Fruit fly (Drosophila melanogaster): Measurements from ENCODE around the gene wts.

wts gene

DNA sequence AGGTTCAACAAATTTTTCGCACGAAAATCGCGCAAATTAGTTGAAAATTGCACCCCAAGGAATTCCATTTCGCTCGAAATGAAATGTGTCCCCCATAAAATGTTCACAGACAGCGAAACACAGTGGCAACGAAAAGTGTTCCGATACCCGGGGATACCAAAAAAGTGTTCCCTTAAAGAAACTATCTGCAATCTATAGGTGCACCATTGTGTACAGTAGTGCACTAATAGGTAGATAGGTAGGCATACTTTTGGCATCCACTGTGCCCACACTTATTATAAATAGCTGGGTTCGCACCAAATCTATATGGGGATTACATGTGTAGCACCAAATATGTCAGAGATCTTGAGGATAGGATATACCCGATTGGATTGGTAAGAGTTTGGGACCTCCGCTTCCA is 9.7 kb downstream of the wts start (continued):
- peak; percentile 19 for TF ChIP-seq Side (GFP tag; optimal IDR thresholded peaks at IDR 0.05)
- no peak for TF ChIP-seq grn (GFP tag; optimal IDR thresholded peaks at IDR 0.05)
- peak; percentile 71 for TF ChIP-seq CG32772 (GFP tag; IDR thresholded peaks at IDR 0.05)
- TF ChIP-seq Med (GFP tag) = peak; percentile 95
- no peak for TF ChIP-seq inv (GFP tag; IDR thresholded peaks at IDR 0.05; ENCODE audit: partially characterized antibody)
- peak; percentile 87 for TF ChIP-seq Gug (GFP tag; IDR thresholded peaks at IDR 0.05)
- TF ChIP-seq sisA (GFP tag; IDR thresholded peaks at IDR 0.05) = peak; percentile 82
- peak; percentile 52 for TF ChIP-seq CG13775 (GFP tag; optimal IDR thresholded peaks at IDR 0.05)
- TF ChIP-seq pan (optimal IDR thresholded peaks at IDR 0.05) = no peak
- TF ChIP-seq pan (GFP tag; optimal IDR thresholded peaks at IDR 0.05 in 1 of 2, IDR thresholded peaks at IDR 0.05 in 1 of 2) = peak in 1 of 2 experiments; percentile 82
- peak; percentile 23 for TF ChIP-seq CG8290 (GFP tag; optimal IDR thresholded peaks at IDR 0.05)
- peak in 1 of 2 experiments; percentile 94 for TF ChIP-seq CG8290 (tag; optimal IDR thresholded peaks at IDR 0.05)
- TF ChIP-seq bab2 (GFP tag; optimal IDR thresholded peaks at IDR 0.05) = peak; percentile 40
- TF ChIP-seq CG8765 (GFP tag; IDR thresholded peaks at IDR 0.05) = peak; percentile 42; the same call in 1 of the 2 replicates
- 0 out of 3 replicates have a peak, but pooled peaks have one; percentile 40 for TF ChIP-seq gce (GFP tag; IDR thresholded peaks at IDR 0.05)

- TF ChIP-seq GATAe (GFP tag; conservative IDR thresholded peaks at IDR 0.05) (no peak), sens (GFP tag) (peak; percentile 72), aop (GFP tag; IDR thresholded peaks at IDR 0.05) (peak; percentile 59), ac (GFP tag; optimal IDR thresholded peaks at IDR 0.05) (peak; percentile 7), Lpt (GFP tag; optimal IDR thresholded peaks at IDR 0.05) (peak; percentile 6), CG18262 (tag; optimal IDR thresholded peaks at IDR 0.05) (peak; percentile 18), CG16813 (GFP tag; IDR thresholded peaks at IDR 0.05; ENCODE audit: partially characterized antibody) (peak; percentile 51; the same call in 2 of the 3 replicates), wdn (GFP tag; IDR thresholded peaks at IDR 0.05) (no peak), CG6854 (GFP tag; optimal IDR thresholded peaks at IDR 0.05) (no peak), pnt (GFP tag; optimal IDR thresholded peaks at IDR 0.05) (no peak), CG15479 (GFP tag; optimal IDR thresholded peaks at IDR 0.05) (peak; percentile 18), CG5245 (GFP tag; optimal IDR thresholded peaks at IDR 0.05) (no peak), ci (GFP tag; IDR thresholded peaks at IDR 0.05) (0 out of 3 replicates have a peak, but pooled peaks have one; percentile 17), CG1832 (GFP tag; optimal IDR thresholded peaks at IDR 0.05) (peak; percentile 87), Sry-δ (GFP tag; optimal IDR thresholded peaks at IDR 0.05) (peak; percentile 30), BEAF-32 (GFP tag; optimal IDR thresholded peaks at IDR 0.05) (peak; percentile 56), gem (tag; optimal IDR thresholded peaks at IDR 0.05) (peak; percentile 25), CG10321 (GFP tag; IDR thresholded peaks at IDR 0.05) (peak; percentile 45; the same call in 1 of the 2 replicates), H2.0 (GFP tag; IDR thresholded peaks at IDR 0.05) (peak; percentile 1; the same call in 1 of the 2 replicates), Abd-B (GFP tag; optimal IDR thresholded peaks at IDR 0.05) (peak; percentile 28), chinmo (GFP tag; IDR thresholded peaks at IDR 0.05; ENCODE audit: partially characterized antibody) (0 out of 4 replicates have a peak, but pooled peaks have one; percentile 11), run (tag; optimal IDR thresholded peaks at IDR 0.05) (no peak), bsh (GFP tag; optimal IDR thresholded peaks at IDR 0.05) (peak in 1 of 2 experiments; percentile 8), Med (GFP tag) (no peak), Bgb (GFP tag; IDR thresholded peaks at IDR 0.05; ENCODE audit: partially characterized antibody) (0 out of 2 replicates have a peak, but pooled peaks have one; percentile 18), CG6791 (GFP tag; IDR thresholded peaks at IDR 0.05; ENCODE audit: partially characterized antibody) (peak; percentile 51; the same call in 2 of the 3 replicates), rib (GFP tag; IDR thresholded peaks at IDR 0.05) (peak; percentile 55; the same call in 1 of the 2 replicates), Optix (GFP tag; IDR thresholded peaks at IDR 0.05) (0 out of 3 replicates have a peak, but pooled peaks have one; percentile 27), bowl (GFP tag; IDR thresholded peaks at IDR 0.05) (0 out of 2 replicates have a peak, but pooled peaks have one; percentile 10), MBD-R2 (GFP tag; IDR thresholded peaks at IDR 0.05) (peak; percentile 10; the same call in 1 of the 2 replicates), D (optimal IDR thresholded peaks at IDR 0.05) (peak; percentile 74), D (GFP tag; optimal IDR thresholded peaks at IDR 0.05) (no peak), ham (GFP tag; IDR thresholded peaks at IDR 0.05) (no peak), Opbp (GFP tag; IDR thresholded peaks at IDR 0.05; ENCODE audit: partially characterized antibody) (peak; percentile 33; the same call in 1 of the 3 replicates), esg (GFP tag; conservative IDR thresholded peaks at IDR 0.05) (no peak)
Measured at dm6 chr3R:30794564-30795313, 11.7 kb downstream of the wts start.

All from whole organism, embryonic.